Fruit fly (Drosophila melanogaster): ENCODE measurements around the gene grk.

The grk gene

DNA sequence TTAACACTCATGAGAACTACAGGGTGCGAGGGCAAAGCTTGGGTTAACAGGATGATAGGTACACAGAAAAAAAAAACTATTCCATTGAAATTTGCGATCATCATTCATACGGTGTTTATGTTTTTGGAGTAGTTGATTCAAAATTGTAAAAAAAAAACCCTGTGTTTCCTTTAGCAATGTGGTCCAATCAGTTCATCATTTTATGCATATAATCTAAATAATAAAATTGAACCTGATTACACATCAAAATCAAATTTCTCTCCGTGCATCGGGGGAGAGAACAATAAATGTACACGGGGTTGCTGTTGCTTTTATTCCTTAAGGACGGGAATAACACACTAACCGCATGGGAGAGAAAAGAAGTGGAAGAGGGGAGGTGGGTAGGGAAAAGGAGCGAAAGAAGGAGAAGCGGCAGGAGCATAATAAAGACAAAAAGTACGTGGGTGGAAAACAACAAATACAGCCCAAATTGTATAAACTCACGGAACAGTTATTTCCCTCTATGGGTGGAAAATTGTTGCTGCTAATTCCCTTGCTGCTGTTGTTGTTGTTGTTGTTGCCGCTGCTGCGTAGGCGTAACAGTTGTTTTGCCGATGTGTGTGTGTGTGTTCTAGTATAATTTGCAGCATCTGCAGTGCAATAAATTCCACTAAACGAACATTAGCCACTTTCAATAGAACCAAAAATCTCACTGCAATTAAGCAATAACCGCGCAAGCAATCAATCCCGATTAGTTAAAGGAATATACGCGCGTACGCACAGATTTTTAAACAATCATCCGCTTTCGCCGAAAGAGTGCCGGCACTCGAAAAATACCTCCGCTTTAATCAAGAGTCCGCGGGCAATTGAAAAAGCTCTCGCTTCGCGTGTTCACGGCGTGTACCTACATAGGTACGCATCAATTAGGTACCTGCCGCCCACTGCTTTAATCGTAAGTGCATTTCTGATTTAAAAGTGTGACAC lies 30.0 kb upstream of the grk start, which contains the start of gene Agpat2 (continued):
- TF ChIP-seq Dip2 (GFP tag; IDR thresholded peaks at IDR 0.05) (no peak), CG8924 (tag; optimal IDR thresholded peaks at IDR 0.05) (peak; percentile 84), sd (tag; optimal IDR thresholded peaks at IDR 0.05) (peak; percentile 47), HmgZ (tag; optimal IDR thresholded peaks at IDR 0.05) (peak; percentile 61), CG4820 (GFP tag; optimal IDR thresholded peaks at IDR 0.05) (peak; percentile 84), sim (GFP tag; IDR thresholded peaks at IDR 0.05) (0 out of 2 replicates have a peak, but pooled peaks have one; percentile 61), CG16863 (GFP tag; optimal IDR thresholded peaks at IDR 0.05) (peak; percentile 80), sens (GFP tag) (peak; percentile 97), Dip3 (GFP tag; optimal IDR thresholded peaks at IDR 0.05) (peak; percentile 71), kay (GFP tag; optimal IDR thresholded peaks at IDR 0.05) (peak; percentile 62), NFAT (GFP tag; IDR thresholded peaks at IDR 0.05) (0 out of 2 replicates have a peak, but pooled peaks have one; percentile 26), pita (GFP tag; optimal IDR thresholded peaks at IDR 0.05) (no peak), tup (GFP tag; optimal IDR thresholded peaks at IDR 0.05) (peak; percentile 71), CG5245 (GFP tag; optimal IDR thresholded peaks at IDR 0.05) (peak; percentile 67), Neu2 (GFP tag; optimal IDR thresholded peaks at IDR 0.05; ENCODE audit: borderline replicate concordance) (peak; percentile 41), sisA (GFP tag; IDR thresholded peaks at IDR 0.05) (peak; percentile 78), Mrtf (GFP tag; IDR thresholded peaks at IDR 0.05) (peak; percentile 78; the same call in 2 of the 3 replicates), insv (GFP tag; optimal IDR thresholded peaks at IDR 0.05) (no peak), p53 (GFP tag; optimal IDR thresholded peaks at IDR 0.05) (peak; percentile 39), CG10543 (GFP tag; optimal IDR thresholded peaks at IDR 0.05) (peak; percentile 67), CTCF (GFP tag; optimal IDR thresholded peaks at IDR 0.05) (peak; percentile 15), Fer1 (GFP tag; optimal IDR thresholded peaks at IDR 0.05) (peak; percentile 90), CG7357 (GFP tag; IDR thresholded peaks at IDR 0.05) (peak; percentile 58; the same call in 2 of the 3 replicates), ap (GFP tag; IDR thresholded peaks at IDR 0.05) (peak; percentile 69), CG4617 (GFP tag; optimal IDR thresholded peaks at IDR 0.05; ENCODE audit: borderline replicate concordance) (peak; percentile 31), da (GFP tag; optimal IDR thresholded peaks at IDR 0.05) (peak; percentile 30), CG4282 (GFP tag; optimal IDR thresholded peaks at IDR 0.05) (peak; percentile 34), CG6175 (GFP tag; IDR thresholded peaks at IDR 0.05) (no peak), zfh2 (GFP tag; optimal IDR thresholded peaks at IDR 0.05) (peak; percentile 60), vnd (GFP tag; IDR thresholded peaks at IDR 0.05; ENCODE audit: partially characterized antibody) (no peak), Myb (GFP tag; optimal IDR thresholded peaks at IDR 0.05) (peak; percentile 53), CG6813 (GFP tag; optimal IDR thresholded peaks at IDR 0.05) (peak; percentile 88), CG9215 (GFP tag; IDR thresholded peaks at IDR 0.05) (peak; percentile 56; the same call in 1 of the 2 replicates), CG12769 (tag; optimal IDR thresholded peaks at IDR 0.05) (peak; percentile 72), pho (GFP tag; optimal IDR thresholded peaks at IDR 0.05) (peak; percentile 65), Hsf (GFP tag; optimal IDR thresholded peaks at IDR 0.05) (peak; percentile 86), exex (tag; optimal IDR thresholded peaks at IDR 0.05) (peak; percentile 16), Taf1 (GFP tag; IDR thresholded peaks at IDR 0.05) (peak; percentile 59), dan (GFP tag; IDR thresholded peaks at IDR 0.05) (no peak), fd3F (GFP tag; optimal IDR thresholded peaks at IDR 0.05) (peak; percentile 75), bcd (GFP tag; optimal IDR thresholded peaks at IDR 0.05) (peak; percentile 83), CG18262 (tag; optimal IDR thresholded peaks at IDR 0.05) (peak; percentile 88), CG10431 (GFP tag; optimal IDR thresholded peaks at IDR 0.05) (peak; percentile 57), Chrac-16 (GFP tag; optimal IDR thresholded peaks at IDR 0.05) (peak; percentile 84), gt (GFP tag; IDR thresholded peaks at IDR 0.05) (no peak), B-H1 (GFP tag; IDR thresholded peaks at IDR 0.05) (peak; percentile 59), en (GFP tag; optimal IDR thresholded peaks at IDR 0.05) (peak; percentile 67), sr (GFP tag; IDR thresholded peaks at IDR 0.05) (0 out of 3 replicates have a peak, but pooled peaks have one; percentile 9), bsh (GFP tag; optimal IDR thresholded peaks at IDR 0.05) (peak in 1 of 2 experiments; percentile 92)

All from whole organism, embryonic.